Fruit fly (Drosophila melanogaster) whole organism, embryonic: Measurements from ENCODE around the gene Dpm1.

Source experiments
- Abd-B ChIP-seq: fragments of 200-800 bp; sonication (Bioruptor generic); optimal IDR thresholded peaks from 2 replicates; lab custom pipeline; 2018; ENCODE audit warnings: missing biosample characterization, mild to moderate bottlenecking, missing genetic modification characterization, moderate library complexity
- B-H2 ChIP-seq: fragments of 200-800 bp; sonication (Bioruptor generic); optimal IDR thresholded peaks from 2 replicates; lab custom pipeline; 2018; ENCODE audit warnings: missing biosample characterization, mild to moderate bottlenecking, missing genetic modification characterization
- BtbVII ChIP-seq: fragments of 200-800 bp; sonication (Bioruptor generic); optimal IDR thresholded peaks from 3 replicates; lab custom pipeline; 2017; ENCODE audit warnings: missing biosample characterization, mild to moderate bottlenecking, missing genetic modification characterization
- CG14014 ChIP-seq: fragments of 200-800 bp; sonication (Bioruptor generic); IDR thresholded peaks from 2 replicates; pipeline ENCODE4 v1.3.6; 2022; ENCODE audit warnings: missing biosample characterization, missing genetic modification characterization
- CG14860 ChIP-seq: fragments of 200-800 bp; sonication (Bioruptor generic); IDR thresholded peaks from 3 replicates; pipeline ENCODE4 v1.3.6; 2022; ENCODE audit warnings: missing biosample characterization, missing genetic modification characterization; ENCODE audit not compliant: partially characterized antibody
- CG16779 ChIP-seq: fragments of 200-800 bp; sonication (Bioruptor generic); IDR thresholded peaks from 2 replicates; pipeline ENCODE4 v1.3.6; 2022; ENCODE audit warnings: missing biosample characterization, missing genetic modification characterization
- CG17568 ChIP-seq: fragments of 200-800 bp; sonication (Bioruptor generic); optimal IDR thresholded peaks from 2 replicates; lab custom pipeline; 2018; ENCODE audit warnings: missing biosample characterization, mild to moderate bottlenecking, missing genetic modification characterization, moderate library complexity
- CG2889 ChIP-seq: fragments of 200-800 bp; sonication (Bioruptor generic); IDR thresholded peaks from 3 replicates; pipeline ENCODE4 v1.3.6; 2022; ENCODE audit warnings: missing biosample characterization, missing genetic modification characterization
- CG3726 ChIP-seq: fragments of 200-800 bp; sonication (Bioruptor generic); IDR thresholded peaks from 3 replicates; pipeline ENCODE4, ENCODE4 v1.3.6; 2022; ENCODE audit warnings: missing biosample characterization, missing genetic modification characterization
- CG3995 ChIP-seq: fragments of 200-800 bp; sonication (Bioruptor generic); optimal IDR thresholded peaks from 3 replicates; lab custom pipeline; 2016; ENCODE audit warnings: missing biosample characterization, missing genetic modification characterization
- CG43689 ChIP-seq: fragments of 200-800 bp; sonication (Bioruptor generic); IDR thresholded peaks from 2 replicates; pipeline ENCODE4 v1.3.6; 2022; ENCODE audit warnings: missing biosample characterization, missing genetic modification characterization
- CG6791 ChIP-seq: fragments of 200-800 bp; sonication (Bioruptor generic); IDR thresholded peaks from 3 replicates; pipeline ENCODE4 v1.3.6; 2022; ENCODE audit warnings: missing biosample characterization, missing genetic modification characterization; ENCODE audit not compliant: partially characterized antibody
- CG7357 ChIP-seq: fragments of 200-800 bp; sonication (Bioruptor generic); IDR thresholded peaks from 3 replicates; pipeline ENCODE4 v1.3.6; 2022; ENCODE audit warnings: missing biosample characterization, missing genetic modification characterization
- CG7556 ChIP-seq: fragments of 200-800 bp; sonication (Bioruptor generic); optimal IDR thresholded peaks from 2 replicates; lab custom pipeline; 2017; ENCODE audit warnings: missing biosample characterization, mild to moderate bottlenecking, missing genetic modification characterization
- CG8944 ChIP-seq: fragments of 200-800 bp; sonication (Bioruptor generic); optimal IDR thresholded peaks from 3 replicates; lab custom pipeline; 2016; ENCODE audit warnings: missing biosample characterization, missing genetic modification characterization
- HLH3B ChIP-seq: fragments of 200-800 bp; sonication (Bioruptor generic); IDR thresholded peaks from 2 replicates; pipeline ENCODE4 v1.3.6; 2022; ENCODE audit warnings: missing biosample characterization, missing genetic modification characterization
- HmgD ChIP-seq: fragments of 200-800 bp; sonication (Bioruptor generic); optimal IDR thresholded peaks from 3 replicates; lab custom pipeline; 2016; ENCODE audit warnings: missing biosample characterization, missing genetic modification characterization
- Jarid2 ChIP-seq: fragments of 200-800 bp; sonication (Bioruptor generic); optimal IDR thresholded peaks from 3 replicates; lab custom pipeline; 2017; ENCODE audit warnings: mild to moderate bottlenecking, missing biosample characterization, missing genetic modification reagents, missing genetic modification characterization
- Myb ChIP-seq: fragments of 200-800 bp; sonication (Bioruptor generic); optimal IDR thresholded peaks from 2 replicates; lab custom pipeline; 2016; ENCODE audit warnings: missing biosample characterization, missing genetic modification characterization
- Nf-YA ChIP-seq: fragments of 200-800 bp; sonication (Bioruptor generic); IDR thresholded peaks from 2 replicates; pipeline ENCODE4 v1.3.6; 2022; ENCODE audit warnings: missing biosample characterization, missing genetic modification characterization
- Oaz ChIP-seq: fragments of 200-800 bp; sonication (Bioruptor generic); IDR thresholded peaks from 2 replicates; pipeline ENCODE4 v1.3.6; 2022; ENCODE audit warnings: missing biosample characterization, missing genetic modification characterization
- Oli ChIP-seq: fragments of 200-800 bp; sonication (Bioruptor generic); optimal IDR thresholded peaks from 2 replicates; lab custom pipeline; 2018; ENCODE audit warnings: missing biosample characterization, mild to moderate bottlenecking, missing genetic modification characterization, moderate library complexity
- Side ChIP-seq: fragments of 200-800 bp; sonication (Bioruptor generic); optimal IDR thresholded peaks from 2 replicates; lab custom pipeline; 2016; ENCODE audit warnings: missing biosample characterization, missing genetic modification characterization
- al ChIP-seq: fragments of 200-800 bp; sonication (Bioruptor generic); IDR thresholded peaks from 2 replicates; pipeline ENCODE4 v1.3.6; 2022; ENCODE audit warnings: missing biosample characterization, missing genetic modification characterization
- amos ChIP-seq: fragments of 200-800 bp; sonication (Bioruptor generic); IDR thresholded peaks from 2 replicates; pipeline ENCODE4 v1.3.6; 2022; ENCODE audit warnings: missing biosample characterization, missing genetic modification characterization; ENCODE audit not compliant: partially characterized antibody
- aop ChIP-seq: fragments of 200-800 bp; sonication (Bioruptor generic); IDR thresholded peaks from 2 replicates; pipeline ENCODE4 v1.3.6; 2022; ENCODE audit warnings: missing biosample characterization, missing genetic modification characterization
- ato ChIP-seq: fragments of 200-800 bp; sonication (Bioruptor generic); IDR thresholded peaks from 2 replicates; pipeline ENCODE4 v1.3.6; 2022; ENCODE audit warnings: missing biosample characterization, missing genetic modification characterization; ENCODE audit not compliant: partially characterized antibody
- bbx ChIP-seq: fragments of 200-800 bp; sonication (Bioruptor generic); IDR thresholded peaks from 2 replicates; pipeline ENCODE4 v1.3.6; 2022; ENCODE audit warnings: missing biosample characterization, missing genetic modification characterization; ENCODE audit not compliant: partially characterized antibody
- crol ChIP-seq: fragments of 200-800 bp; sonication (Bioruptor generic); IDR thresholded peaks from 2 replicates; pipeline ENCODE4 v1.3.6; 2022; ENCODE audit warnings: missing biosample characterization, missing genetic modification characterization
- dysf ChIP-seq: fragments of 200-800 bp; sonication (Bioruptor generic); IDR thresholded peaks from 3 replicates; pipeline ENCODE4 v1.3.6; 2022; ENCODE audit warnings: missing biosample characterization, missing genetic modification characterization
- eve ChIP-seq, 2 experiments: fragments of >200 bp; optimal IDR thresholded peaks; 2 replicates each; lab custom pipeline; 2017; ENCODE audit warnings: missing biosample characterization in 2 of 2, missing genetic modification characterization in 2 of 2
- eyg ChIP-seq: fragments of 200-800 bp; sonication (Bioruptor generic); optimal IDR thresholded peaks from 3 replicates; lab custom pipeline; 2016; ENCODE audit warnings: missing biosample characterization, missing genetic modification characterization
- fd96Cb ChIP-seq: fragments of 200-800 bp; sonication (Bioruptor generic); optimal IDR thresholded peaks from 2 replicates; lab custom pipeline; 2018; ENCODE audit warnings: missing biosample characterization, mild to moderate bottlenecking, missing genetic modification characterization, moderate library complexity
- gsb-n ChIP-seq: fragments of 200-800 bp; sonication (Bioruptor generic); optimal IDR thresholded peaks from 3 replicates; lab custom pipeline; 2018; ENCODE audit warnings: missing biosample characterization, mild to moderate bottlenecking, missing genetic modification characterization
- h ChIP-seq: fragments of >200 bp; optimal IDR thresholded peaks from 2 replicates; lab custom pipeline; 2017
- her ChIP-seq: fragments of 200-800 bp; sonication (Bioruptor generic); optimal IDR thresholded peaks from 2 replicates; lab custom pipeline; 2016; ENCODE audit warnings: missing biosample characterization, missing genetic modification characterization
- ind ChIP-seq: fragments of 200-800 bp; sonication (Bioruptor generic); optimal IDR thresholded peaks from 3 replicates; lab custom pipeline; 2016; ENCODE audit warnings: missing biosample characterization, missing genetic modification characterization
- jigr1 ChIP-seq: fragments of 200-800 bp; sonication (Bioruptor generic); IDR thresholded peaks from 3 replicates; pipeline ENCODE4 v1.3.6; 2022; ENCODE audit warnings: missing biosample characterization, missing genetic modification characterization
- kay ChIP-seq: fragments of 200-800 bp; sonication (Bioruptor generic); optimal IDR thresholded peaks from 2 replicates; lab custom pipeline; 2016; ENCODE audit warnings: missing biosample characterization, missing genetic modification characterization
- lola ChIP-seq, 3 experiments: fragments of >200 bp in 2 of 3; fragments of 200-800 bp in 1 of 3; sonication (Bioruptor generic) in 1 of 3; optimal IDR thresholded peaks; 2 replicates each; lab custom pipeline; 2017 to 2019; ENCODE audit warnings: missing biosample characterization in 3 of 3, missing genetic modification characterization in 3 of 3, mild to moderate bottlenecking in 1 of 3, moderate library complexity in 1 of 3
- org-1 ChIP-seq: fragments of 200-800 bp; sonication (Bioruptor generic); optimal IDR thresholded peaks from 2 replicates; lab custom pipeline; 2017; ENCODE audit warnings: missing biosample characterization, missing genetic modification characterization
- pfk ChIP-seq: fragments of 200-800 bp; sonication (Bioruptor generic); optimal IDR thresholded peaks from 2 replicates; lab custom pipeline; 2018; ENCODE audit warnings: missing biosample characterization, mild to moderate bottlenecking, missing genetic modification characterization, moderate library complexity
- rib ChIP-seq: fragments of 200-800 bp; sonication (Bioruptor generic); IDR thresholded peaks from 2 replicates; pipeline ENCODE4 v1.3.6; 2022; ENCODE audit warnings: missing biosample characterization, missing genetic modification characterization
- shn ChIP-seq: fragments of 200-800 bp; sonication (Bioruptor generic); optimal IDR thresholded peaks from 3 replicates; lab custom pipeline; 2016; ENCODE audit warnings: missing biosample characterization, missing genetic modification characterization
- slbo ChIP-seq: fragments of 200-800 bp; sonication (Bioruptor generic); IDR thresholded peaks from 2 replicates; pipeline ENCODE4 v1.3.6; 2022; ENCODE audit warnings: missing biosample characterization, missing genetic modification characterization
- tx ChIP-seq: fragments of 200-800 bp; sonication (Bioruptor generic); optimal IDR thresholded peaks from 2 replicates; lab custom pipeline; 2016; ENCODE audit warnings: missing biosample characterization, missing genetic modification characterization
- vfl ChIP-seq: fragments of 200-800 bp; sonication (Bioruptor generic); optimal IDR thresholded peaks from 2 replicates; lab custom pipeline; 2016; ENCODE audit warnings: missing biosample characterization, missing genetic modification characterization
- zen ChIP-seq: fragments of 200-800 bp; sonication (Bioruptor generic); optimal IDR thresholded peaks from 3 replicates; lab custom pipeline; 2018; ENCODE audit warnings: missing biosample characterization, mild to moderate bottlenecking, missing genetic modification characterization, moderate library complexity
- zen2 ChIP-seq: fragments of 200-800 bp; sonication (Bioruptor generic); IDR thresholded peaks from 3 replicates; pipeline ENCODE4 v1.3.6; 2022; ENCODE audit warnings: missing biosample characterization, missing genetic modification characterization; ENCODE audit not compliant: partially characterized antibody
- zfh2 ChIP-seq: fragments of 200-800 bp; sonication (Bioruptor generic); optimal IDR thresholded peaks from 2 replicates; lab custom pipeline; 2016; ENCODE audit warnings: missing biosample characterization, missing genetic modification characterization

Dpm1 gene

dm6 chr2L:19546869-19547710 lies 20.9 kb upstream of the Dpm1 start, which contains the start of gene CG10337 (continued):
- TF ChIP-seq BtbVII (GFP tag; lab: Kevin White, UChicago): peak; percentile 44
- peak; percentile 53 for TF ChIP-seq kay
- TF ChIP-seq ato (GFP tag; lab: Robert Waterston, UW): no peak
- peak; percentile 72 for TF ChIP-seq org-1 (GFP tag; lab: Kevin White, UChicago)
- TF ChIP-seq HmgD (GFP tag; lab: Kevin White, UChicago): no peak
- no peak for TF ChIP-seq CG2889 (GFP tag; lab: Robert Waterston, UW)
- peak; percentile 4 for TF ChIP-seq fd96Cb (tag; lab: Kevin White, UChicago)
- TF ChIP-seq Oli (tag; lab: Kevin White, UChicago): no peak
- TF ChIP-seq CG14014 (GFP tag; lab: Robert Waterston, UW): no peak
- peak; percentile 14 for TF ChIP-seq B-H2 (GFP tag; lab: Kevin White, UChicago)
- TF ChIP-seq al: no peak; the same call in 1 of the 2 replicates
- peak; percentile 83 for TF ChIP-seq rib
- no peak for TF ChIP-seq Abd-B
- TF ChIP-seq CG7556 (GFP tag; lab: Kevin White, UChicago): peak; percentile 70
- TF ChIP-seq ind (GFP tag; lab: Kevin White, UChicago): no peak
- no peak for TF ChIP-seq zfh2 (GFP tag; lab: Kevin White, UChicago)
- TF ChIP-seq bbx (GFP tag; lab: Robert Waterston, UW): no peak
- no peak for TF ChIP-seq Oaz (GFP tag; lab: Robert Waterston, UW)
- TF ChIP-seq crol (GFP tag; lab: Robert Waterston, UW): no peak
- TF ChIP-seq pfk: no peak
- no peak for TF ChIP-seq zen2 (GFP tag; lab: Robert Waterston, UW)
- TF ChIP-seq CG7357: no peak
- no peak for TF ChIP-seq Side (GFP tag; lab: Kevin White, UChicago)
- TF ChIP-seq eve (GFP tag; optimal IDR thresholded peaks at IDR 0.05; lab: Kevin White, UChicago): peak in 1 of 2 experiments; percentile 72
- TF ChIP-seq slbo (GFP tag; lab: Robert Waterston, UW): peak; percentile 29; the same call in 1 of the 2 replicates
- no peak for TF ChIP-seq CG43689
- TF ChIP-seq Myb (GFP tag; lab: Kevin White, UChicago): peak; percentile 24
- no peak for TF ChIP-seq amos (GFP tag; lab: Robert Waterston, UW)
- no peak for TF ChIP-seq eyg
- TF ChIP-seq zen (tag; lab: Kevin White, UChicago): no peak
- no peak for TF ChIP-seq her
- no peak for TF ChIP-seq aop
- peak; percentile 39 for TF ChIP-seq tx
- no peak for TF ChIP-seq CG6791 (GFP tag; lab: Robert Waterston, UW)
- TF ChIP-seq CG3995: peak; percentile 83
- peak; percentile 28 for TF ChIP-seq CG17568 (GFP tag; lab: Kevin White, UChicago)
- no peak for TF ChIP-seq h
- TF ChIP-seq Jarid2 (GFP tag; lab: Kevin White, UChicago): peak; percentile 8
- no peak for TF ChIP-seq CG8944
- peak; percentile 55; the same call in 1 of the 3 replicates for TF ChIP-seq dysf
- TF ChIP-seq CG16779: no peak
- TF ChIP-seq lola (GFP tag; optimal IDR thresholded peaks at IDR 0.05; lab: Kevin White, UChicago): no peak
- TF ChIP-seq shn (GFP tag; lab: Kevin White, UChicago): peak; percentile 13
- no peak for TF ChIP-seq CG14860 (GFP tag; lab: Robert Waterston, UW)
- TF ChIP-seq HLH3B (GFP tag; lab: Robert Waterston, UW): peak; percentile 36; the same call in 1 of the 2 replicates
- TF ChIP-seq jigr1 (GFP tag; lab: Robert Waterston, UW): no peak
- TF ChIP-seq vfl (GFP tag; lab: Kevin White, UChicago): no peak
- no peak for TF ChIP-seq CG3726 (GFP tag; lab: Robert Waterston, UW)
- TF ChIP-seq Nf-YA (GFP tag; lab: Robert Waterston, UW): 0 out of 2 replicates have a peak, but pooled peaks have one; percentile 31
- TF ChIP-seq gsb-n (tag; lab: Kevin White, UChicago): no peak
